Worm (Caenorhabditis elegans): Measurements from ENCODE around the gene sos-1.

sos-1 gene

ce11 chrV:4524327-4524726 lies 24.8 kb downstream of the sos-1 start (continued):
- TF ChIP-seq fkh-10 (GFP tag; optimal IDR thresholded peaks at IDR 0.05) (no peak), dve-1 (tag; optimal IDR thresholded peaks at IDR 0.05; ENCODE audit: insufficient read depth) (no peak), lin-13 (GFP tag; optimal IDR thresholded peaks at IDR 0.05) (no peak), zfp-2 (tag; optimal IDR thresholded peaks at IDR 0.05) (no peak), ceh-44 (GFP tag; IDR thresholded peaks at IDR 0.05) (no peak), mes-2 (tag; optimal IDR thresholded peaks at IDR 0.05; ENCODE audit: poor library complexity, severe bottlenecking) (no peak), ztf-11 (tag; optimal IDR thresholded peaks at IDR 0.05) (no peak), nhr-28 (tag; optimal IDR thresholded peaks at IDR 0.05) (peak; percentile 33)

DNA sequence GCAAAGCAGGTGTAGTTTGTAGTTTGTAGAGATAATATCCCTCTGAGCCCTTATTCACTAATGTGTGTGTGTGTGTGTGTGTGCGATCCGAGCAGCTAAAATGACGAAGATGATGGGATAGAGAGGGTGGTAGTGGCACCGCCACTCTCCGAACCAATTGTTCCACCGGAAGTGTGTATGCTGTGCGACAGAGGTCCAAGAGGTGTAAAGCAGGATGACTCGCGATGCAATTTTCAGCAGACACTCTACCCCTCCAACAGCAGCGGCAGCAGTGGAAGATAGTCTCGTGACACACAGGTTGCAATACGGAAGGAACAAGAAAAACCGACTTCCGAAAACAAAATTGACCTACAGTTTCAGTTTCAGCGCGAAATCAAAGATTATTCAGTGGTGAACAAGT lies 25.2 kb downstream of the sos-1 start:
- TF ChIP-seq aha-1 (tag): peak; percentile 67
- TF ChIP-seq ceh-20 (GFP tag; IDR thresholded peaks at IDR 0.05): no peak
- TF ChIP-seq mxl-3 (GFP tag; optimal IDR thresholded peaks at IDR 0.05): peak; percentile 9
- peak; percentile 17 for TF ChIP-seq nhr-11 (tag; optimal IDR thresholded peaks at IDR 0.05)
- 0 out of 2 replicates have a peak, but pooled peaks have one; percentile 42 for TF ChIP-seq nhr-42 (GFP tag; IDR thresholded peaks at IDR 0.05)
- no peak for TF ChIP-seq lin-38 (GFP tag; IDR thresholded peaks at IDR 0.05)
- TF ChIP-seq nhr-28 (tag; optimal IDR thresholded peaks at IDR 0.05): peak; percentile 35
- no peak for TF ChIP-seq unc-130 (GFP tag; optimal IDR thresholded peaks at IDR 0.05)
- TF ChIP-seq set-16 (GFP tag; IDR thresholded peaks at IDR 0.05): peak; percentile 12; the same call in 1 of the 2 replicates

DNA sequence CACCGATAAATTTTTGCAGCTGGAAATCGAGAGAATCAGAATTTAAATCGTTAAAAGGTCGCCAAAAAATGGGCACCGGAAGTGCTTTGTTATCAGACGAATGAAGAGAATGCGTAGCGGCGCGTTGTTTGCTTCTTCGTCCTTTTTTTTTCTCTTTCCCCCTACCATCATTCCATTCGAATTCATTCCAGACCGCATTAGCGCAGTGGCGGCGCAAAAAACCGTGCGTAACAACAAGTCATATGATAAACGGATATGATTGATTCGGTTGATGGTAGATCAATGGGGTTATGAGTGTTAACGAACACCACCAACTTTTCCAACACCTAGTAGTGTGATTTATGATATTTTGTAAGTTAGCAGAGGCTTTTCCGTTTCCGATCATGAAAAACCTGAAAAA lies 25.8 kb downstream of the sos-1 start:
- TF ChIP-seq spr-1 (tag; optimal IDR thresholded peaks at IDR 0.05) (no peak), F44E2.7 (GFP tag; IDR thresholded peaks at IDR 0.05) (no peak), sdz-12 (GFP tag; optimal IDR thresholded peaks at IDR 0.05) (no peak), madf-5 (GFP tag; IDR thresholded peaks at IDR 0.05) (no peak), daf-19 (GFP tag; conservative IDR thresholded peaks at IDR 0.05) (no peak), Y5F2A.4 (GFP tag; optimal IDR thresholded peaks at IDR 0.05) (no peak), unc-62 (GFP tag; optimal IDR thresholded peaks at IDR 0.05 in 1 of 2) (no peak), unc-62 (tag; optimal IDR thresholded peaks at IDR 0.05) (no peak), tag-97 (GFP tag; IDR thresholded peaks at IDR 0.05) (no peak), Y105C5A.15 (GFP tag; IDR thresholded peaks at IDR 0.05) (no peak), hlh-30 (tag; optimal IDR thresholded peaks at IDR 0.05; ENCODE audit: insufficient read depth) (peak; percentile 1), lsy-2 (tag; optimal IDR thresholded peaks at IDR 0.05) (no peak), fos-1 (tag; optimal IDR thresholded peaks at IDR 0.05) (no peak), lin-38 (GFP tag; IDR thresholded peaks at IDR 0.05) (no peak), daf-8 (GFP tag; IDR thresholded peaks at IDR 0.05) (no peak), ceh-20 (GFP tag; IDR thresholded peaks at IDR 0.05) (no peak), lim-7 (GFP tag; IDR thresholded peaks at IDR 0.05) (0 out of 2 replicates have a peak, but pooled peaks have one; percentile 31), mdl-1 (tag; optimal IDR thresholded peaks at IDR 0.05) (peak in 1 of 2 experiments; percentile 7), egl-27 (tag; optimal IDR thresholded peaks at IDR 0.05) (no peak), snpc-1.2 (GFP tag; IDR thresholded peaks at IDR 0.05) (no peak), nhr-28 (tag; optimal IDR thresholded peaks at IDR 0.05) (peak; percentile 4), jun-1 (tag; optimal IDR thresholded peaks at IDR 0.05) (no peak), dmd-8 (GFP tag; IDR thresholded peaks at IDR 0.05) (no peak), dpl-1 (GFP tag; optimal IDR thresholded peaks at IDR 0.05) (no peak), unc-39 (tag; optimal IDR thresholded peaks at IDR 0.05) (no peak), dmd-9 (GFP tag; IDR thresholded peaks at IDR 0.05) (no peak)

Measured in whole organism, L4 larva.